Worm (Caenorhabditis elegans) whole organism, L1 larva: ENCODE measurements around the gene mboa-4.
A peak's percentile ranks its signal among the peaks of the same experiment; 100 is the strongest.

Experiments used
- C04F5.9 ChIP-seq: sonication (generic microtip); optimal IDR thresholded peaks from 2 replicates; lab custom pipeline; 2016; ENCODE audit warnings: missing genetic modification characterization, missing compliant biosample characterization
- C16A3.4 ChIP-seq: fragments of 150-350 bp; optimal IDR thresholded peaks from 2 replicates; lab custom pipeline; 2014; ENCODE audit warnings: missing biosample characterization, missing genetic modification characterization
- Y116A8C.19 ChIP-seq: sonication (generic microtip); optimal IDR thresholded peaks from 2 replicates; lab custom pipeline; 2016; ENCODE audit warnings: missing compliant biosample characterization, missing genetic modification characterization, borderline replicate concordance
- aha-1 ChIP-seq: fragments of 150-350 bp; optimal IDR thresholded peaks from 2 replicates; lab custom pipeline; 2014; ENCODE audit warnings: missing biosample characterization, missing genetic modification characterization
- aly-2 ChIP-seq: fragments of 150-350 bp; optimal IDR thresholded peaks from 2 replicates; lab custom pipeline; 2014; ENCODE audit warnings: missing biosample characterization, missing genetic modification characterization
- ceh-63 ChIP-seq: fragments of 200-800 bp; sonication (Bioruptor generic); optimal IDR thresholded peaks from 2 replicates; lab custom pipeline; 2018; ENCODE audit warnings: mild to moderate bottlenecking, missing genetic modification characterization, missing compliant biosample characterization
- ceh-88 ChIP-seq: fragments of 200-800 bp; sonication (Bioruptor generic); IDR thresholded peaks from 2 replicates; pipeline ENCODE4 v1.3.6; 2022; ENCODE audit warnings: missing genetic modification characterization, missing compliant biosample characterization
- ces-1 ChIP-seq: fragments of 150-350 bp; optimal IDR thresholded peaks from 2 replicates; lab custom pipeline; 2014; ENCODE audit warnings: missing biosample characterization, missing genetic modification reagents, missing genetic modification characterization
- dpl-1 ChIP-seq, 3 experiments: fragments of 150-350 bp in 2 of 3; sonication (generic microtip) in 1 of 3; optimal IDR thresholded peaks; 2 replicates each; lab custom pipeline; 2014 to 2017; ENCODE audit warnings: missing biosample characterization in 3 of 3, missing genetic modification characterization in 3 of 3, missing genetic modification reagents in 3 of 3
- efl-1 ChIP-seq, 4 experiments: fragments of 150-350 bp; optimal IDR thresholded peaks in 3 of 4; peaks in 1 of 4; 1 replicate in 1 of 4; 2 replicates in 3 of 4; lab custom pipeline; 2014; ENCODE audit warnings: missing biosample characterization in 2 of 4, missing genetic modification characterization in 2 of 4, missing genetic modification reagents in 2 of 4
- efl-3 ChIP-seq: fragments of 200-800 bp; sonication (Bioruptor generic); optimal IDR thresholded peaks from 2 replicates; lab custom pipeline; 2018; ENCODE audit warnings: mild to moderate bottlenecking, missing genetic modification characterization, missing compliant biosample characterization
- egl-13 ChIP-seq: sonication (generic microtip); optimal IDR thresholded peaks from 2 replicates; lab custom pipeline; 2016; ENCODE audit warnings: missing genotype, missing genetic modification reagents, missing genetic modification characterization, missing compliant biosample characterization
- elt-2 ChIP-seq: sonication (generic microtip); optimal IDR thresholded peaks from 2 replicates; lab custom pipeline; 2016; ENCODE audit warnings: missing genetic modification characterization, mild to moderate bottlenecking, inconsistent platforms, missing compliant biosample characterization, missing genetic modification reagents
- ets-5 ChIP-seq: fragments of 200-800 bp; sonication (Bioruptor generic); IDR thresholded peaks from 2 replicates; pipeline ENCODE4 v1.3.6; 2022; ENCODE audit warnings: missing genetic modification characterization, missing compliant biosample characterization
- fkh-8 ChIP-seq: sonication (generic microtip); optimal IDR thresholded peaks from 2 replicates; lab custom pipeline; 2016; ENCODE audit warnings: mild to moderate bottlenecking, missing genetic modification characterization, missing compliant biosample characterization
- fos-1 ChIP-seq: fragments of 150-350 bp; optimal IDR thresholded peaks from 2 replicates; lab custom pipeline; 2014; ENCODE audit warnings: missing biosample characterization, missing genetic modification characterization
- hpl-2 ChIP-seq: fragments of 150-350 bp; optimal IDR thresholded peaks from 2 replicates; lab custom pipeline; 2014; ENCODE audit warnings: missing biosample characterization, missing genetic modification reagents, missing genetic modification characterization
- irx-1 ChIP-seq: sonication (generic microtip); optimal IDR thresholded peaks from 2 replicates; lab custom pipeline; 2016; ENCODE audit warnings: missing genetic modification characterization, missing compliant biosample characterization
- isw-1 ChIP-seq: fragments of 200-800 bp; sonication (Bioruptor generic); IDR thresholded peaks from 2 replicates; pipeline ENCODE4 v1.3.6; 2022; ENCODE audit warnings: missing genetic modification characterization, missing compliant biosample characterization
- jun-1 ChIP-seq: fragments of 150-350 bp; optimal IDR thresholded peaks from 2 replicates; lab custom pipeline; 2014; ENCODE audit warnings: missing biosample characterization, missing genetic modification reagents, missing genetic modification characterization
- lin-14 ChIP-seq: fragments of 200-800 bp; sonication (Bioruptor generic); optimal IDR thresholded peaks from 2 replicates; lab custom pipeline; 2018; ENCODE audit warnings: mild to moderate bottlenecking, missing genetic modification characterization, moderate library complexity, missing compliant biosample characterization
- lin-35 ChIP-seq, 2 experiments: fragments of 150-350 bp; optimal IDR thresholded peaks; 2 replicates each; lab custom pipeline; 2014; ENCODE audit warnings: missing biosample characterization in 2 of 2, missing genetic modification characterization in 2 of 2, missing genetic modification reagents in 2 of 2
- lir-3 ChIP-seq: sonication (generic microtip); optimal IDR thresholded peaks from 2 replicates; lab custom pipeline; 2016; ENCODE audit warnings: mild to moderate bottlenecking, missing genetic modification characterization, moderate library complexity, missing compliant biosample characterization; ENCODE audit not compliant: poor library complexity
- mab-9 ChIP-seq: fragments of 200-800 bp; sonication (Bioruptor generic); IDR thresholded peaks from 2 replicates; pipeline ENCODE4 v1.3.6; 2022; ENCODE audit warnings: missing genetic modification reagents, missing genetic modification characterization, missing compliant biosample characterization
- mep-1 ChIP-seq: fragments of 150-350 bp; optimal IDR thresholded peaks from 2 replicates; lab custom pipeline; 2014; ENCODE audit warnings: missing biosample characterization, missing genetic modification characterization
- nhr-11 ChIP-seq: fragments of 150-350 bp; optimal IDR thresholded peaks from 2 replicates; lab custom pipeline; 2014; ENCODE audit warnings: missing biosample characterization, missing genetic modification characterization
- nhr-12 ChIP-seq: sonication (generic microtip); optimal IDR thresholded peaks from 2 replicates; lab custom pipeline; 2017; ENCODE audit warnings: missing biosample characterization, missing genetic modification characterization
- nhr-28 ChIP-seq: fragments of 150-350 bp; optimal IDR thresholded peaks from 2 replicates; lab custom pipeline; 2014; ENCODE audit warnings: missing biosample characterization, missing genetic modification characterization
- nhr-71 ChIP-seq: sonication (generic microtip); optimal IDR thresholded peaks from 2 replicates; lab custom pipeline; 2016; ENCODE audit warnings: mild to moderate bottlenecking, missing genetic modification characterization, moderate library complexity, missing compliant biosample characterization
- nhr-77 ChIP-seq: fragments of 150-350 bp; optimal IDR thresholded peaks from 2 replicates; lab custom pipeline; 2014; ENCODE audit warnings: missing biosample characterization, missing genetic modification characterization
- nhr-90 ChIP-seq: sonication (generic microtip); optimal IDR thresholded peaks from 2 replicates; lab custom pipeline; 2016; ENCODE audit warnings: mild to moderate bottlenecking, missing genetic modification characterization, missing compliant biosample characterization; ENCODE audit not compliant: poor library complexity
- snu-23 ChIP-seq: sonication (generic microtip); optimal IDR thresholded peaks from 2 replicates; lab custom pipeline; 2016; ENCODE audit warnings: missing genetic modification characterization, missing compliant biosample characterization
- sox-4 ChIP-seq: sonication (generic microtip); optimal IDR thresholded peaks from 2 replicates; lab custom pipeline; 2016; ENCODE audit warnings: missing genetic modification characterization, missing compliant biosample characterization
- sup-37 ChIP-seq: fragments of 200-800 bp; sonication (Bioruptor generic); optimal IDR thresholded peaks from 2 replicates; lab custom pipeline; 2018; ENCODE audit warnings: mild to moderate bottlenecking, missing genetic modification characterization, missing compliant biosample characterization
- swsn-7 ChIP-seq: sonication (generic microtip); optimal IDR thresholded peaks from 2 replicates; lab custom pipeline; 2016; ENCODE audit warnings: missing genetic modification characterization, missing compliant biosample characterization
- tbx-2 ChIP-seq: sonication (generic microtip); optimal IDR thresholded peaks from 2 replicates; lab custom pipeline; 2016; ENCODE audit warnings: missing genetic modification characterization, missing compliant biosample characterization
- unc-30 ChIP-seq: sonication (generic microtip); optimal IDR thresholded peaks from 2 replicates; lab custom pipeline; 2017; ENCODE audit warnings: missing biosample characterization, missing genetic modification characterization
- unc-62 ChIP-seq: fragments of 150-350 bp; optimal IDR thresholded peaks from 2 replicates; lab custom pipeline; 2014; ENCODE audit warnings: missing biosample characterization, missing genetic modification reagents, missing genetic modification characterization
- unc-86 ChIP-seq: sonication (generic microtip); optimal IDR thresholded peaks from 2 replicates; lab custom pipeline; 2016; ENCODE audit warnings: missing genetic modification characterization, missing compliant biosample characterization
- unc-98 ChIP-seq: fragments of 200-800 bp; sonication (Bioruptor generic); IDR thresholded peaks from 2 replicates; pipeline ENCODE4 v1.3.6; 2022; ENCODE audit warnings: missing genetic modification characterization, missing compliant biosample characterization
- vab-15 ChIP-seq: sonication (generic microtip); optimal IDR thresholded peaks from 2 replicates; lab custom pipeline; 2017; ENCODE audit warnings: missing genotype, mild to moderate bottlenecking, missing genetic modification characterization, missing compliant biosample characterization
- zag-1 ChIP-seq: fragments of 150-350 bp; optimal IDR thresholded peaks from 2 replicates; lab custom pipeline; 2014; ENCODE audit warnings: missing biosample characterization, missing genetic modification characterization
- ztf-11 ChIP-seq, 2 experiments: sonication (generic microtip); optimal IDR thresholded peaks; 2 replicates each; lab custom pipeline; 2016 to 2017; ENCODE audit warnings: missing genetic modification characterization in 2 of 2, missing biosample characterization in 1 of 2, missing compliant biosample characterization in 1 of 2

mboa-4 gene

ce11 chrIV:11186729-11187128 is 26.9 kb upstream of the mboa-4 start, which contains the start of gene sdz-27:
sdz-27 (plus strand) TSS chrIV:11187029.
- TF ChIP-seq zag-1 (tag; lab: Kevin White, UChicago), result no peak
- no peak for TF ChIP-seq snu-23 (GFP tag; lab: Kevin White, UChicago)
- TF ChIP-seq efl-3 (GFP tag; lab: Kevin White, UChicago), result no peak
- TF ChIP-seq nhr-77, result no peak
- no peak for TF ChIP-seq vab-15
- no peak for TF ChIP-seq fos-1 (tag; lab: Kevin White, UChicago)
- TF ChIP-seq ceh-88 (GFP tag; lab: Robert Waterston, UW), result no peak
- TF ChIP-seq nhr-11, result no peak
- TF ChIP-seq elt-2 (tag; lab: Kevin White, UChicago), result no peak
- TF ChIP-seq irx-1, result no peak
- no peak for TF ChIP-seq unc-30 (tag; lab: Kevin White, UChicago)
- no peak for TF ChIP-seq nhr-28 (tag; lab: Kevin White, UChicago)
- TF ChIP-seq nhr-90 (tag; lab: Kevin White, UChicago), result no peak
- TF ChIP-seq tbx-2, result no peak
- no peak for TF ChIP-seq ces-1
- no peak for TF ChIP-seq unc-98 (GFP tag; lab: Robert Waterston, UW)
- TF ChIP-seq Y116A8C.19 (tag; lab: Kevin White, UChicago), result no peak
- TF ChIP-seq hpl-2 (GFP tag; lab: Kevin White, UChicago), result no peak

DNA sequence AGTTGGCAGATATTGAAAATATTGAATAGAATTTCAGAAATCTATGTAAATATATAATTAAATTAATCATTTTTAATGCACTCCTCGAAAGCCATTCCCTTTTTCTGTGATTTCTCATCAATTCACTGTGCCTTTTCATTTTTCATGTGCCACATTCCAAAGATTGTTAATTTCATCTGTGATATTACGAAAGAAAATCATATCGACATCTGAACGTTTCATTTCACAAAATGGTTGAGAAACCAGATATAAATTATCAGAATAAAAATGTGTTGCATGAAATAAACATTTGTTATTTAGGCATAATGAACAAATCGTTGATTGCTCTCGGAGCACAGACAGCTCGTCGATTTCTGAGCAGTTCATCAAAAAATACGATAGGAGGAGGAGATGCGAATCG is 24.2 kb upstream of the mboa-4 start, which contains the start of gene nuaf-3:
Gene nuaf-3 (plus strand): TSS at position 301 of the 400 bp plus-strand sequence.
- TF ChIP-seq ztf-11 (tag; optimal IDR thresholded peaks at IDR 0.05; lab: Kevin White, UChicago) (no peak), jun-1 (no peak), C16A3.4 (tag; lab: Kevin White, UChicago) (no peak), nhr-12 (tag; lab: Kevin White, UChicago) (no peak), ets-5 (GFP tag; lab: Robert Waterston, UW) (no peak), lin-35 (GFP tag; optimal IDR thresholded peaks at IDR 0.05; lab: Kevin White, UChicago) (no peak)
- TF ChIP-seq, all 84 proteins: peak for 0

DNA sequence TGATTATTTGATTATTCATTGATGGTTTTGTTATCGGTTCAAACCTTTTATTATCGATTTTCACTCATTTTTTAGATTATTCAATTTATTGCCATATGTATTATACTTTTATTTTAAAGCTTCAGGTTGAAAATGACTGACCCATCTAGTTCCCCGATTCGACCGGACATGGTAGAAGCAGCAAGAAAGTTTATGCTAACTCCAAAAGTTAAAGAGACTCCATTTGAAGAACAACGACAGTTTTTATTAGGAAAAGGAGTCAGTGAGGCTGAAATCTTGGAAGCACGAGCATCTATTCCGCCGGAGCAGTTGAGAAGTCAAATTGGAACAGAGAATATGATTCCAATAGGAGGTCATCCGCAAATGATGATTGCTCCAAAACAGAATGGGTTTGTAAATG is 23.2 kb upstream of the mboa-4 start, which contains the start of gene prx-14:
Gene prx-14 (plus strand): TSS at position 120 of the 400 bp plus-strand sequence.
- no peak for TF ChIP-seq lin-14 (GFP tag; lab: Kevin White, UChicago)
- no peak for TF ChIP-seq sox-4 (tag; lab: Kevin White, UChicago)
- no peak for TF ChIP-seq dpl-1 (GFP tag; optimal IDR thresholded peaks at IDR 0.05; lab: Kevin White, UChicago)
- TF ChIP-seq unc-62 (GFP tag; lab: Kevin White, UChicago), result no peak
- no peak for TF ChIP-seq mab-9 (GFP tag; lab: Robert Waterston, UW)
- TF ChIP-seq ztf-11 (tag; optimal IDR thresholded peaks at IDR 0.05; lab: Kevin White, UChicago), result no peak
- TF ChIP-seq ceh-63 (GFP tag; lab: Kevin White, UChicago), result no peak
- TF ChIP-seq nhr-28 (tag; lab: Kevin White, UChicago), result no peak
- TF ChIP-seq elt-2 (tag; lab: Kevin White, UChicago), result peak; percentile 49
- TF ChIP-seq efl-1 (optimal IDR thresholded peaks at IDR 0.05; lab: Kevin White, UChicago), result no peak
- peak in 1 of 2 experiments; percentile 14 for TF ChIP-seq efl-1 (GFP tag; optimal IDR thresholded peaks at IDR 0.05 in 1 of 2; lab: Kevin White, UChicago)

DNA sequence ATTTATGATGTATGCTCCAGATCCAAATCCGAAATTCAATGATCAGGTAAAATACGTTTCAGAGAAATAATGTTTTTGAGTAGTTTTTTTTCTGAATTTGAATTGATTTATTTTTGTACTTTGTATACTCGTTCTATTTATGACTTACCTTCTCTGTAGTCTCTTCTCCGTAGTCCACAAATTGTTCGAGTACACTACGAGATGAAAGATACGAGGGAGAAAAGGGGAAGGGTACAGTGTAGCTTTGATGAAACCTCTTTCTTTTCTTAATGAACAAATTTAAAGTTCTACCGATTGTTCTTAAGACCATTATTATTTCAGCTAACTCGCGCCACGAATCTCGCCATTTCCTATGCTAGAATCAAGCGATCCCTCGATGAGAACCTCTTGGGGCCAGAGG is 20.3 kb upstream of the mboa-4 start:
- peak; percentile 4 for TF ChIP-seq mep-1 (tag; lab: Kevin White, UChicago)
- TF ChIP-seq dpl-1 (GFP tag; optimal IDR thresholded peaks at IDR 0.05; lab: Kevin White, UChicago), result no peak

- TF ChIP-seq C04F5.9 (tag; lab: Kevin White, UChicago) (peak; percentile 58), fkh-8 (tag; lab: Kevin White, UChicago) (peak; percentile 79), jun-1 (peak; percentile 85), unc-86 (tag; lab: Kevin White, UChicago) (peak; percentile 85), tbx-2 (peak; percentile 91), aly-2 (tag; lab: Kevin White, UChicago) (peak; percentile 54), lir-3 (tag; lab: Kevin White, UChicago) (peak; percentile 81), zag-1 (tag; lab: Kevin White, UChicago) (peak; percentile 80), ztf-11 (tag; optimal IDR thresholded peaks at IDR 0.05; lab: Kevin White, UChicago) (peak in 1 of 2 experiments; percentile 69), sup-37 (GFP tag; lab: Kevin White, UChicago) (peak; percentile 46), swsn-7 (tag; lab: Kevin White, UChicago) (peak; percentile 91), nhr-71 (tag; lab: Kevin White, UChicago) (peak; percentile 94), fos-1 (tag; lab: Kevin White, UChicago) (peak; percentile 77), isw-1 (peak; percentile 92), aha-1 (tag; lab: Kevin White, UChicago) (peak; percentile 16), elt-2 (tag; lab: Kevin White, UChicago) (peak; percentile 88), egl-13 (tag; lab: Kevin White, UChicago) (peak; percentile 77), lin-14 (GFP tag; lab: Kevin White, UChicago) (peak; percentile 85)
Measured at ce11 chrIV:11179123-11179740, 19.4 kb upstream of the mboa-4 start, which contains the start of gene cpt-2. cpt-2 (plus strand) TSS chrIV:11179645.
